Fruit fly (Drosophila melanogaster): ENCODE data around the gene GstT3.

Gene GstT3

DNA sequence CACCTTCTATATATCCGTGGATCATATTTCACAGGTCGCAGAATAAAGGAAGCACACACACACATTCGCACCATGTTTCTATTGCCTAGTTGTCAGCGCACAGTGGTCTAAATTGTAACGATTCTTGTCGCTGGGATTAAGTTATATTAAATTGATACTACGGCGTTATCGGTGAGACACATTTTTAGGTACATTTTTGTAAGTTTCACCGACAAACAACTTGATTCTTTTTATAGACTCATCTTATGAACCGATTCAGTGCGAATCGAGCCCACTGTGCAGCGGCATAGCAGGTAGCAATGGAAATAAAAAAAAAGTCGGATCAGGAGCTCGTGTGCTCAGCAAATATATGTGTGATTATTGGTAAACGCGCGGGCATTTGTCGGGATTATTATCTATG lies 13.1 kb downstream of the GstT3 start (continued):
- peak; percentile 65 for TF ChIP-seq CG11398 (GFP tag; optimal IDR thresholded peaks at IDR 0.05)
- TF ChIP-seq slp2 (GFP tag; optimal IDR thresholded peaks at IDR 0.05) = peak; percentile 71
- TF ChIP-seq ranshi (GFP tag; IDR thresholded peaks at IDR 0.05) = peak; percentile 81
- TF ChIP-seq MBD-R2 (GFP tag; IDR thresholded peaks at IDR 0.05) = peak; percentile 31; the same call in 1 of the 2 replicates
- TF ChIP-seq inv (GFP tag; IDR thresholded peaks at IDR 0.05; ENCODE audit: partially characterized antibody) = no peak
- TF ChIP-seq HHEX (GFP tag; optimal IDR thresholded peaks at IDR 0.05) = peak; percentile 55
- 0 out of 2 replicates have a peak, but pooled peaks have one; percentile 24 for TF ChIP-seq Rx (GFP tag; IDR thresholded peaks at IDR 0.05)
- TF ChIP-seq ATbp (GFP tag; optimal IDR thresholded peaks at IDR 0.05) = peak; percentile 73
- peak; percentile 81 for TF ChIP-seq CG34422 (GFP tag; IDR thresholded peaks at IDR 0.05)
- peak; percentile 67 for TF ChIP-seq lmd (GFP tag; IDR thresholded peaks at IDR 0.05)
- peak; percentile 54 for TF ChIP-seq Dad (GFP tag; optimal IDR thresholded peaks at IDR 0.05)
- no peak for TF ChIP-seq stwl (tag; optimal IDR thresholded peaks at IDR 0.05)
- TF ChIP-seq CG15269 (tag; optimal IDR thresholded peaks at IDR 0.05) = peak; percentile 80
- TF ChIP-seq CG10462 (GFP tag; optimal IDR thresholded peaks at IDR 0.05) = peak; percentile 52
- no peak for TF ChIP-seq knrl (GFP tag; IDR thresholded peaks at IDR 0.05; ENCODE audit: partially characterized antibody)
- peak; percentile 65 for TF ChIP-seq her (GFP tag; optimal IDR thresholded peaks at IDR 0.05)
- TF ChIP-seq Deaf1 (tag; optimal IDR thresholded peaks at IDR 0.05) = no peak
- peak; percentile 71 for TF ChIP-seq CG30431 (GFP tag; optimal IDR thresholded peaks at IDR 0.05)
- peak; percentile 69 for TF ChIP-seq Aef1 (GFP tag; IDR thresholded peaks at IDR 0.05)
- TF ChIP-seq CG6813 (GFP tag; optimal IDR thresholded peaks at IDR 0.05) = peak; percentile 69
- peak in 1 of 3 experiments; percentile 52 for TF ChIP-seq lola (GFP tag; optimal IDR thresholded peaks at IDR 0.05)
- TF ChIP-seq slou (GFP tag; optimal IDR thresholded peaks at IDR 0.05) = peak; percentile 64
- peak; percentile 56 for TF ChIP-seq CG9817 (tag; optimal IDR thresholded peaks at IDR 0.05)
- peak; percentile 54; the same call in 1 of the 2 replicates for TF ChIP-seq CG6689 (GFP tag; IDR thresholded peaks at IDR 0.05)
- TF ChIP-seq H15 (GFP tag; IDR thresholded peaks at IDR 0.05) = peak; percentile 51; the same call in 1 of the 3 replicates
- TF ChIP-seq CG2120 (GFP tag; optimal IDR thresholded peaks at IDR 0.05) = peak; percentile 85
- TF ChIP-seq CG33213 (GFP tag; optimal IDR thresholded peaks at IDR 0.05) = peak; percentile 59
- TF ChIP-seq Abd-B (GFP tag; optimal IDR thresholded peaks at IDR 0.05) = peak; percentile 67
- peak; percentile 49 for TF ChIP-seq Myb (GFP tag; optimal IDR thresholded peaks at IDR 0.05)
- TF ChIP-seq CG4854 (GFP tag; optimal IDR thresholded peaks at IDR 0.05) = peak; percentile 29
- no peak for TF ChIP-seq CTCF (GFP tag; optimal IDR thresholded peaks at IDR 0.05)
- TF ChIP-seq Atf3 (GFP tag; optimal IDR thresholded peaks at IDR 0.05) = peak; percentile 68
- TF ChIP-seq CG9609 (GFP tag; optimal IDR thresholded peaks at IDR 0.05) = peak; percentile 79
- TF ChIP-seq CG7786 (GFP tag; optimal IDR thresholded peaks at IDR 0.05) = peak; percentile 79
- TF ChIP-seq CG8359 (GFP tag; optimal IDR thresholded peaks at IDR 0.05; ENCODE audit: borderline replicate concordance) = peak; percentile 28
- TF ChIP-seq CG16863 (GFP tag; optimal IDR thresholded peaks at IDR 0.05) = peak; percentile 70
- no peak for TF ChIP-seq CG12071 (GFP tag; optimal IDR thresholded peaks at IDR 0.05)
- TF ChIP-seq CG2202 (tag; optimal IDR thresholded peaks at IDR 0.05) = peak; percentile 46
- TF ChIP-seq trh (GFP tag; optimal IDR thresholded peaks at IDR 0.05) = peak; percentile 36
- no peak for TF ChIP-seq crp (GFP tag; optimal IDR thresholded peaks at IDR 0.05)
- TF ChIP-seq klu (GFP tag; IDR thresholded peaks at IDR 0.05) = no peak
- peak; percentile 76 for TF ChIP-seq Hsf (GFP tag; optimal IDR thresholded peaks at IDR 0.05)
- TF ChIP-seq nerfin-2 (GFP tag; IDR thresholded peaks at IDR 0.05; ENCODE audit: partially characterized antibody) = no peak
- no peak for TF ChIP-seq Lim3 (GFP tag; IDR thresholded peaks at IDR 0.05)
- peak; percentile 33 for TF ChIP-seq CG18619 (GFP tag; optimal IDR thresholded peaks at IDR 0.05)
- TF ChIP-seq B-H1 (GFP tag; IDR thresholded peaks at IDR 0.05) = peak; percentile 58
- TF ChIP-seq CG12299 (tag; optimal IDR thresholded peaks at IDR 0.05) = no peak
- TF ChIP-seq CG12236 (GFP tag; optimal IDR thresholded peaks at IDR 0.05) = peak; percentile 58
- TF ChIP-seq CG2875 (GFP tag; optimal IDR thresholded peaks at IDR 0.05) = peak; percentile 67
- peak; percentile 16 for TF ChIP-seq Usf (GFP tag; optimal IDR thresholded peaks at IDR 0.05)
- TF ChIP-seq gt (GFP tag; IDR thresholded peaks at IDR 0.05) = no peak

Measured in whole organism, embryonic.